Worm (Caenorhabditis elegans) whole organism, late embryonic: ENCODE measurements around the gene C14E2.6.

Experiments used
- ceh-2 ChIP-seq: sonication (generic microtip); optimal IDR thresholded peaks from 2 replicates; lab custom pipeline; 2016; ENCODE audit warnings: missing genotype, missing genetic modification characterization, missing compliant biosample characterization
- ceh-34 ChIP-seq: sonication (generic microtip); optimal IDR thresholded peaks from 2 replicates; lab custom pipeline; 2016; ENCODE audit warnings: mild to moderate bottlenecking, missing genetic modification characterization, missing compliant biosample characterization
- nfya-1 ChIP-seq: sonication (generic microtip); optimal IDR thresholded peaks from 2 replicates; lab custom pipeline; 2017; ENCODE audit warnings: missing genetic modification characterization, mild to moderate bottlenecking, missing compliant biosample characterization, antibody characterized with exemption, moderate library complexity
- rnt-1 ChIP-seq: sonication (generic microtip); optimal IDR thresholded peaks from 2 replicates; lab custom pipeline; 2016; ENCODE audit warnings: missing genetic modification characterization, missing compliant biosample characterization

DNA sequence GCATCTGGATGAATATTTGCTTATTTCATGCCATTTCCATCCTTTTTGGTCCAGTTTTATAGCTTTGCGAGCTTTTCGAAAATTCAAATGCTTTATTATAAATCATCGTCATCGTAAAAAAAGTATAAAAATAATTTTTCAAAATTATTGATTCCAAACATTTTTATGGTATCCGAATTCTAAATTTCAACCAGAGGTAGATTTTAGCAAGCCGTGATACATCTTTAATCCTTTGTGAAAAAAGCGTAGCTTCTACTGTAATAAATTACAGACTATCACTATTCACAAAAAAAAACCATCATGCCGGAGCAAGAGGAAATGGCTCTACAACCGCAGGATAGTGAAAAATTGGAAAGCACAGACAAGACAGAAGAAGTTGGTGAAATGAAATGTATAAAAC lies 3.7 kb downstream of the C14E2.6 start, which contains the start of gene C14E2.1:
- TF ChIP-seq ceh-2 (tag; lab: Kevin White, UChicago) (no peak), rnt-1 (tag; lab: Kevin White, UChicago) (no peak), nfya-1 (tag; lab: Kevin White, UChicago) (no peak), ceh-34 (tag; lab: Kevin White, UChicago) (no peak)
